Worm (Caenorhabditis elegans): ENCODE results near the gene srlf-3.

- TF ChIP-seq hmbx-1 (tag; optimal IDR thresholded peaks at IDR 0.05): no peak
- no peak for TF ChIP-seq sea-1 (GFP tag; conservative IDR thresholded peaks at IDR 0.05)
- no peak for TF ChIP-seq B0310.2 (tag; optimal IDR thresholded peaks at IDR 0.05)
- TF ChIP-seq tbx-37 (GFP tag; conservative IDR thresholded peaks at IDR 0.05): no peak
- TF ChIP-seq ets-7 (tag; optimal IDR thresholded peaks at IDR 0.05): no peak
- TF ChIP-seq pes-1 (GFP tag; IDR thresholded peaks at IDR 0.05): no peak
- TF ChIP-seq ama-1 (optimal IDR thresholded peaks at IDR 0.05): no peak
- TF ChIP-seq ceh-13 (GFP tag; optimal IDR thresholded peaks at IDR 0.05): no peak
- TF ChIP-seq tbx-11 (GFP tag; IDR thresholded peaks at IDR 0.05): no peak
- TF ChIP-seq hnd-1 (tag; optimal IDR thresholded peaks at IDR 0.05): no peak
- no peak for TF ChIP-seq ceh-36 (tag; optimal IDR thresholded peaks at IDR 0.05)
Measured at ce11 chrIV:8463069-8463468, 24.2 kb upstream of the srlf-3 start.

Measured in whole organism, early embryonic.